Worm (Caenorhabditis elegans) whole organism, midembryonic: ENCODE measurements around the gene hpo-10.

ENCODE experiments used
- T22C8.4 ChIP-seq: fragments of 200-800 bp; sonication (Bioruptor generic); IDR thresholded peaks from 2 replicates; pipeline ENCODE4 v1.3.6; 2022; ENCODE audit warnings: missing genetic modification characterization, missing compliant biosample characterization
- flt-1 ChIP-seq: fragments of 200-800 bp; sonication (Bioruptor generic); IDR thresholded peaks from 2 replicates; pipeline ENCODE4 v1.3.6; 2022; ENCODE audit warnings: missing genetic modification characterization, missing compliant biosample characterization
- ztf-29 ChIP-seq: fragments of 200-800 bp; sonication (Bioruptor generic); IDR thresholded peaks from 2 replicates; pipeline ENCODE4 v1.3.6; 2022; ENCODE audit warnings: missing genetic modification reagents, missing genetic modification characterization, missing compliant biosample characterization

ce11 chrIII:5843662-5844061 lies 35.6 kb upstream of the hpo-10 start:
- no peak for TF ChIP-seq flt-1 (GFP tag; lab: Robert Waterston, UW)
- no peak for TF ChIP-seq ztf-29 (GFP tag; lab: Robert Waterston, UW)
- TF ChIP-seq T22C8.4 (GFP tag; lab: Robert Waterston, UW), result no peak
